Worm (Caenorhabditis elegans): ENCODE measurements around the gene Y38A10A.11.

ce11 chrV:6120156-6120879 lies 17.0 kb upstream of the Y38A10A.11 start, which contains the start of gene ceh-49:
- no peak for TF ChIP-seq hlh-30 (tag; optimal IDR thresholded peaks at IDR 0.05; ENCODE audit: insufficient read depth)
- TF ChIP-seq ztf-16 (tag; optimal IDR thresholded peaks at IDR 0.05) = no peak

Measured in whole organism, late embryonic.